Worm (Caenorhabditis elegans) whole organism, L4 larva: ENCODE results near the gene ZK783.7.
A peak's percentile ranks its signal among the peaks of the same experiment; 100 is the strongest.

Experiments
- F26F4.8 ChIP-seq: fragments of 200-800 bp; sonication (Bioruptor generic); conservative IDR thresholded peaks from 2 replicates; pipeline ENCODE4 v1.3.6; 2022; ENCODE audit warnings: missing genetic modification characterization, missing compliant biosample characterization
- F37D6.2 ChIP-seq: sonication (generic microtip); optimal IDR thresholded peaks from 2 replicates; lab custom pipeline; 2016; ENCODE audit warnings: mild to moderate bottlenecking, missing genetic modification characterization, missing compliant biosample characterization
- F49E8.2 ChIP-seq: sonication (generic microtip); optimal IDR thresholded peaks from 2 replicates; lab custom pipeline; 2016; ENCODE audit warnings: missing compliant biosample characterization, mild to moderate bottlenecking, missing genetic modification characterization, borderline replicate concordance
- Y48G9A.11 ChIP-seq: fragments of 200-800 bp; sonication (Bioruptor generic); IDR thresholded peaks from 2 replicates; pipeline ENCODE4 v1.3.6; 2022; ENCODE audit warnings: missing genetic modification reagents, missing genetic modification characterization, missing compliant biosample characterization
- Y5F2A.4 ChIP-seq: fragments of 200-800 bp; sonication (Bioruptor generic); optimal IDR thresholded peaks from 2 replicates; lab custom pipeline; 2018; ENCODE audit warnings: mild to moderate bottlenecking, missing genetic modification characterization, missing compliant biosample characterization
- aha-1 ChIP-seq: fragments of 150-350 bp; peaks from one replicate; lab custom pipeline; 2014; ENCODE audit warnings: missing biosample characterization, missing genetic modification characterization
- attf-4 ChIP-seq: sonication (generic microtip); optimal IDR thresholded peaks from 3 replicates; lab custom pipeline; 2017; ENCODE audit warnings: missing biosample characterization, missing genetic modification characterization
- ceh-20 ChIP-seq: fragments of 200-800 bp; sonication (Bioruptor generic); IDR thresholded peaks from 2 replicates; pipeline ENCODE4 v1.3.6; 2022; ENCODE audit warnings: missing genetic modification reagents, missing genetic modification characterization, missing compliant biosample characterization
- ceh-44 ChIP-seq: fragments of 200-800 bp; sonication (Bioruptor generic); IDR thresholded peaks from 2 replicates; pipeline ENCODE4 v1.3.6; 2022; ENCODE audit warnings: missing genetic modification reagents, missing genetic modification characterization, missing compliant biosample characterization
- ces-1 ChIP-seq: fragments of 150-350 bp; sonication (generic microtip); optimal IDR thresholded peaks from 4 replicates; lab custom pipeline; 2014; ENCODE audit warnings: missing biosample characterization, missing genetic modification reagents, missing genetic modification characterization
- ctbp-1 ChIP-seq: fragments of 200-800 bp; sonication (Bioruptor generic); IDR thresholded peaks from 2 replicates; pipeline ENCODE4 v1.3.6; 2022; ENCODE audit warnings: missing genetic modification reagents, missing genetic modification characterization, missing compliant biosample characterization
- daf-12 ChIP-seq: fragments of 150-350 bp; optimal IDR thresholded peaks from 2 replicates; lab custom pipeline; 2014; ENCODE audit warnings: missing biosample characterization, missing genetic modification reagents, missing genetic modification characterization
- daf-16 ChIP-seq, 3 experiments: sonication (generic microtip); optimal IDR thresholded peaks; 2 replicates each; lab custom pipeline; 2016 to 2017; ENCODE audit warnings: missing genetic modification characterization in 3 of 3, missing genetic modification reagents in 3 of 3, mild to moderate bottlenecking in 2 of 3, missing compliant biosample characterization in 2 of 3, missing biosample characterization in 1 of 3, moderate library complexity in 1 of 3
- dmd-8 ChIP-seq: fragments of 200-800 bp; sonication (Bioruptor generic); IDR thresholded peaks from 2 replicates; pipeline ENCODE4 v1.3.6; 2022; ENCODE audit warnings: missing genetic modification characterization, missing compliant biosample characterization
- dmd-9 ChIP-seq: fragments of 200-800 bp; sonication (Bioruptor generic); IDR thresholded peaks from 2 replicates; pipeline ENCODE4 v1.3.6; 2022; ENCODE audit warnings: missing genetic modification reagents, missing genetic modification characterization, missing compliant biosample characterization
- egl-27 ChIP-seq: sonication (generic microtip); optimal IDR thresholded peaks from 3 replicates; lab custom pipeline; 2017; ENCODE audit warnings: missing biosample characterization, missing genetic modification reagents, missing genetic modification characterization
- egl-43 ChIP-seq: fragments of 200-800 bp; sonication (Bioruptor generic); IDR thresholded peaks from 2 replicates; pipeline ENCODE4 v1.3.6; 2022; ENCODE audit warnings: missing genetic modification reagents, missing genetic modification characterization, missing compliant biosample characterization
- fkh-10 ChIP-seq: fragments of 150-350 bp; optimal IDR thresholded peaks from 2 replicates; lab custom pipeline; 2014; ENCODE audit warnings: missing biosample characterization, missing genetic modification reagents, missing genetic modification characterization
- fos-1 ChIP-seq: fragments of 150-350 bp; optimal IDR thresholded peaks from 2 replicates; lab custom pipeline; 2014; ENCODE audit warnings: missing biosample characterization, missing genetic modification characterization
- hif-1 ChIP-seq, 2 experiments: sonication (generic microtip); optimal IDR thresholded peaks; 2 replicates each; lab custom pipeline; 2016 to 2017; ENCODE audit warnings: missing compliant biosample characterization in 2 of 2, missing genetic modification characterization in 2 of 2, missing genetic modification reagents in 2 of 2, missing genotype in 2 of 2, mild to moderate bottlenecking in 1 of 2
- hlh-11 ChIP-seq: fragments of 200-800 bp; sonication (Bioruptor generic); optimal IDR thresholded peaks from 2 replicates; lab custom pipeline; 2018; ENCODE audit warnings: mild to moderate bottlenecking, missing genetic modification characterization, missing compliant biosample characterization
- hlh-30 ChIP-seq: sonication (generic microtip); optimal IDR thresholded peaks from 2 replicates; lab custom pipeline; 2017; ENCODE audit warnings: antibody characterized with exemption, mild to moderate bottlenecking, missing genetic modification characterization, missing compliant biosample characterization; ENCODE audit not compliant: insufficient read depth
- lin-1 ChIP-seq: fragments of 200-800 bp; sonication (Bioruptor generic); IDR thresholded peaks from 2 replicates; pipeline ENCODE4 v1.3.6; 2022; ENCODE audit warnings: missing genetic modification reagents, missing genetic modification characterization, missing compliant biosample characterization
- lin-29 ChIP-seq: fragments of 200-800 bp; sonication (Bioruptor generic); IDR thresholded peaks from 2 replicates; pipeline ENCODE4 v1.3.6; 2022; ENCODE audit warnings: missing genetic modification reagents, missing genetic modification characterization, missing compliant biosample characterization
- lsy-2 ChIP-seq, 2 experiments: fragments of 150-350 bp in 1 of 2; sonication (generic microtip) in 1 of 2; optimal IDR thresholded peaks; 2 replicates each; lab custom pipeline; 2014 to 2017; ENCODE audit warnings: missing biosample characterization in 2 of 2, missing genetic modification characterization in 2 of 2
- mes-2 ChIP-seq: sonication (generic microtip); optimal IDR thresholded peaks from 2 replicates; lab custom pipeline; 2016; ENCODE audit warnings: missing genotype, mild to moderate bottlenecking, missing genetic modification characterization, missing compliant biosample characterization; ENCODE audit not compliant: poor library complexity, severe bottlenecking
- mxl-3 ChIP-seq: fragments of 200-800 bp; sonication (Bioruptor generic); optimal IDR thresholded peaks from 2 replicates; lab custom pipeline; 2018; ENCODE audit warnings: mild to moderate bottlenecking, missing genetic modification characterization, missing compliant biosample characterization
- nhr-102 ChIP-seq: sonication (generic microtip); optimal IDR thresholded peaks from 2 replicates; lab custom pipeline; 2016; ENCODE audit warnings: mild to moderate bottlenecking, missing genetic modification characterization, moderate library complexity, missing compliant biosample characterization
- nhr-11 ChIP-seq: fragments of 150-350 bp; optimal IDR thresholded peaks from 2 replicates; lab custom pipeline; 2014; ENCODE audit warnings: missing biosample characterization, missing genetic modification characterization
- nhr-28 ChIP-seq: fragments of 150-350 bp; optimal IDR thresholded peaks from 2 replicates; lab custom pipeline; 2014; ENCODE audit warnings: missing biosample characterization, missing genetic modification characterization
- nhr-42 ChIP-seq: fragments of 200-800 bp; sonication (Bioruptor generic); IDR thresholded peaks from 2 replicates; pipeline ENCODE4 v1.3.6; 2022; ENCODE audit warnings: missing genetic modification characterization, missing compliant biosample characterization
- nhr-76 ChIP-seq: fragments of 150-350 bp; optimal IDR thresholded peaks from 2 replicates; lab custom pipeline; 2014; ENCODE audit warnings: missing biosample characterization, missing genetic modification characterization
- nhr-77 ChIP-seq: fragments of 150-350 bp; optimal IDR thresholded peaks from 2 replicates; lab custom pipeline; 2014; ENCODE audit warnings: missing biosample characterization, missing genetic modification characterization
- pha-4 ChIP-seq, 2 experiments: fragments of 150-350 bp in 1 of 2; fragments of 200-800 bp in 1 of 2; sonication (Bioruptor generic) in 1 of 2; IDR thresholded peaks in 1 of 2; optimal IDR thresholded peaks in 1 of 2; 2 replicates each; pipeline versions ENCODE4 v1.3.6 to Lab custom; 2014 to 2022; ENCODE audit warnings: missing genetic modification characterization in 2 of 2, missing genetic modification reagents in 2 of 2, missing biosample characterization in 1 of 2, missing compliant biosample characterization in 1 of 2
- php-3 ChIP-seq: fragments of 200-800 bp; sonication (Bioruptor generic); IDR thresholded peaks from 2 replicates; pipeline ENCODE4 v1.3.6; 2022; ENCODE audit warnings: missing genetic modification reagents, missing genetic modification characterization, missing compliant biosample characterization
- pqm-1 ChIP-seq: sonication (generic microtip); optimal IDR thresholded peaks from 2 replicates; lab custom pipeline; 2017; ENCODE audit warnings: missing biosample characterization, missing genetic modification characterization
- rbr-2 ChIP-seq: sonication (generic microtip); optimal IDR thresholded peaks from 2 replicates; lab custom pipeline; 2016; ENCODE audit warnings: missing genotype, missing genetic modification characterization, missing compliant biosample characterization
- set-16 ChIP-seq: fragments of 200-800 bp; sonication (Bioruptor generic); IDR thresholded peaks from 2 replicates; pipeline ENCODE4 v1.3.6; 2022; ENCODE audit warnings: missing genetic modification reagents, missing genetic modification characterization, missing compliant biosample characterization
- tag-97 ChIP-seq: fragments of 200-800 bp; sonication (Bioruptor generic); IDR thresholded peaks from 2 replicates; pipeline ENCODE4 v1.3.6; 2022; ENCODE audit warnings: missing genetic modification characterization, missing compliant biosample characterization
- tra-1 ChIP-seq: fragments of 200-800 bp; sonication (Bioruptor generic); IDR thresholded peaks from 2 replicates; pipeline ENCODE4 v1.3.6; 2022; ENCODE audit warnings: missing genetic modification reagents, missing genetic modification characterization, missing compliant biosample characterization
- unc-130 ChIP-seq: sonication (generic microtip); optimal IDR thresholded peaks from 2 replicates; lab custom pipeline; 2016; ENCODE audit warnings: missing genetic modification reagents, missing genetic modification characterization, missing compliant biosample characterization
- unc-62 ChIP-seq, 3 experiments: fragments of 150-350 bp in 1 of 3; sonication (generic microtip); optimal IDR thresholded peaks in 2 of 3; peaks in 1 of 3; 1 replicate in 1 of 3; 2 replicates in 2 of 3; lab custom pipeline; 2014 to 2017; ENCODE audit warnings: missing biosample characterization in 3 of 3, missing genetic modification characterization in 3 of 3, missing genetic modification reagents in 3 of 3, missing genotype in 1 of 3
- zfp-2 ChIP-seq: sonication (generic microtip); optimal IDR thresholded peaks from 2 replicates; lab custom pipeline; 2016; ENCODE audit warnings: mild to moderate bottlenecking, missing genetic modification characterization, missing compliant biosample characterization
- zfp-3 ChIP-seq: fragments of 200-800 bp; sonication (Bioruptor generic); conservative IDR thresholded peaks from 2 replicates; pipeline ENCODE4 v1.3.6; 2022; ENCODE audit warnings: missing genetic modification reagents, missing genetic modification characterization, missing compliant biosample characterization
- zip-11 ChIP-seq: fragments of 200-800 bp; sonication (Bioruptor generic); IDR thresholded peaks from 2 replicates; pipeline ENCODE4 v1.3.6; 2022; ENCODE audit warnings: missing genetic modification characterization, missing compliant biosample characterization

ZK783.7 gene

ce11 chrIII:7642015-7642414 lies 14.5 kb upstream of the ZK783.7 start (continued):
- no peak for TF ChIP-seq Y5F2A.4
- no peak for TF ChIP-seq daf-16 (GFP tag; optimal IDR thresholded peaks at IDR 0.05; lab: Kevin White, UChicago)
- TF ChIP-seq daf-16 (tag; optimal IDR thresholded peaks at IDR 0.05; lab: Kevin White, UChicago): no peak
- peak; percentile 32 for TF ChIP-seq nhr-11 (tag; lab: Kevin White, UChicago)
- peak; percentile 76 for TF ChIP-seq egl-43
- no peak for TF ChIP-seq fos-1
- TF ChIP-seq attf-4 (tag; lab: Kevin White, UChicago): no peak
- TF ChIP-seq lsy-2 (tag; optimal IDR thresholded peaks at IDR 0.05; lab: Kevin White, UChicago): peak in 1 of 2 experiments; percentile 57
- peak; percentile 82 for TF ChIP-seq Y48G9A.11 (GFP tag; lab: Robert Waterston, UW)
- TF ChIP-seq rbr-2 (tag; lab: Kevin White, UChicago): peak; percentile 40
- no peak for TF ChIP-seq tag-97 (GFP tag; lab: Robert Waterston, UW)
- 0 out of 2 replicates have a peak, but pooled peaks have one; percentile 11 for TF ChIP-seq F26F4.8 (GFP tag; lab: Robert Waterston, UW)

ce11 chrIII:7643084-7643483 lies 13.4 kb upstream of the ZK783.7 start, which contains the start of gene upp-1:
TSS of gene upp-1 (minus strand) at chrIII:7643101.
- TF ChIP-seq nhr-28 (tag; lab: Kevin White, UChicago) (no peak), dmd-8 (GFP tag; lab: Robert Waterston, UW) (no peak), lsy-2 (tag; optimal IDR thresholded peaks at IDR 0.05; lab: Kevin White, UChicago) (peak in 1 of 2 experiments; percentile 45), hlh-30 (peak; percentile 57), dmd-9 (GFP tag; lab: Robert Waterston, UW) (no peak), nhr-76 (tag; lab: Kevin White, UChicago) (no peak), ces-1 (GFP tag; lab: Kevin White, UChicago) (peak; percentile 20), lin-29 (GFP tag; lab: Robert Waterston, UW) (no peak), nhr-42 (no peak), F37D6.2 (tag; lab: Kevin White, UChicago) (no peak), zfp-2 (tag; lab: Kevin White, UChicago) (no peak), hif-1 (tag; optimal IDR thresholded peaks at IDR 0.05; lab: Kevin White, UChicago) (peak; percentile 16 to 96), aha-1 (tag; lab: Kevin White, UChicago) (peak; percentile 100), daf-12 (tag; lab: Kevin White, UChicago) (no peak), zfp-3 (no peak), pha-4 (GFP tag; IDR thresholded peaks at IDR 0.05; lab: Robert Waterston, UW) (no peak), pha-4 (tag; optimal IDR thresholded peaks at IDR 0.05; lab: Kevin White, UChicago) (no peak), zip-11 (no peak), unc-130 (GFP tag; lab: Kevin White, UChicago) (no peak), unc-62 (GFP tag; optimal IDR thresholded peaks at IDR 0.05 in 1 of 2; lab: Kevin White, UChicago) (peak in 1 of 2 experiments; percentile 56), unc-62 (tag; optimal IDR thresholded peaks at IDR 0.05; lab: Kevin White, UChicago) (no peak), fkh-10 (peak; percentile 8), ctbp-1 (peak; percentile 49; the same call in 1 of the 2 replicates)
- TF ChIP-seq, all 104 proteins: peak for 8

DNA sequence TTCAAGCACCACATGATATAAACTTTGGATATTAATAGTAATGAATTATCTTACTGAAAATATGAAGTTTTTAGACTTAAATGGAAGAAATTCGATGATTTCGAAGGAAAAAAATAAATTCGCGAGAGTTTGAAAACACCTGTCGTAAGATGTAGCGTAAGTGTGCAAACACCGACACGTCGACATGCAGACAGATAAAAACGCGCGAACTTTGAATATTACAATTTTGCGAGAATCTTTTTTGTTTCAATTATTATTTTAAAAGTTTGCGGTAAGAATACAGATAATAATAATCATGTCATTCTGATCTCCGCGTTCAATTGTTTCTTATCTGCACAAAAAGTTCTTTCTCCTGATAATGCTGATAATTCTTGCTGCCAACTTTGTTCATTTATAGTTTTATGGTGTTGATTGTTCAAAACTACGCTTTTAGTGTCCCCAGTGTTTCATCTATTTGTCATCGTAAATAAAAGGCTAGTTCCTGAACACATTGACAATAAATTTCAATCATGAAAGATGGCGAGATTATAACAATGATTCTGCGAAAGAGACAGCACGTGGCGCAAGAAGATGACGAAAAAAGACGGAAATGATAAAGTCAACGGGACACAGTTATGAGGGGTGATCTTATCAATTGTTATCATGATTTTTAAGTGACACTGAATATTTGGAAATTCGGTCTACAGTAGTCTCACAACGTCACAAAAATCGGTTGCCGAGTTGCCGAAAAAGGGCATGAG lies 12.4 kb upstream of the ZK783.7 start:
- TF ChIP-seq F49E8.2 (tag; lab: Kevin White, UChicago) (no peak), ceh-44 (GFP tag; lab: Robert Waterston, UW) (no peak), lin-1 (GFP tag; lab: Robert Waterston, UW) (peak; percentile 74), tra-1 (GFP tag; lab: Robert Waterston, UW) (peak; percentile 86), daf-16 (GFP tag; optimal IDR thresholded peaks at IDR 0.05; lab: Kevin White, UChicago) (peak in 1 of 2 experiments; percentile 33), daf-16 (tag; optimal IDR thresholded peaks at IDR 0.05; lab: Kevin White, UChicago) (peak; percentile 89), egl-27 (no peak), pqm-1 (tag; lab: Kevin White, UChicago) (peak; percentile 95), php-3 (GFP tag; lab: Robert Waterston, UW) (peak; percentile 96), nhr-77 (tag; lab: Kevin White, UChicago) (peak; percentile 37), mxl-3 (GFP tag; lab: Kevin White, UChicago) (peak; percentile 95), hlh-30 (peak; percentile 74), ceh-20 (GFP tag; lab: Robert Waterston, UW) (peak; percentile 80), mes-2 (no peak), hlh-11 (tag; lab: Kevin White, UChicago) (peak; percentile 92), aha-1 (tag; lab: Kevin White, UChicago) (peak; percentile 9), nhr-102 (peak; percentile 83), zfp-3 (no peak), set-16 (GFP tag; lab: Robert Waterston, UW) (no peak), nhr-42 (no peak)
